Fruit fly (Drosophila melanogaster) whole organism, embryonic: ENCODE results near the gene CG8112.

Experiments
- Ada2b ChIP-seq: fragments of 200-800 bp; sonication (Bioruptor generic); IDR thresholded peaks from 2 replicates; pipeline ENCODE4 v1.3.6; 2022; ENCODE audit warnings: missing biosample characterization, missing genetic modification characterization
- BtbVII ChIP-seq: fragments of 200-800 bp; sonication (Bioruptor generic); optimal IDR thresholded peaks from 3 replicates; lab custom pipeline; 2017; ENCODE audit warnings: missing biosample characterization, mild to moderate bottlenecking, missing genetic modification characterization
- C15 ChIP-seq: fragments of 200-800 bp; sonication (Bioruptor generic); IDR thresholded peaks from 3 replicates; pipeline ENCODE4 v1.3.6; 2022; ENCODE audit warnings: missing biosample characterization, missing genetic modification characterization
- CG11093 ChIP-seq: fragments of 200-800 bp; sonication (Bioruptor generic); IDR thresholded peaks from 3 replicates; pipeline ENCODE4 v1.3.6; 2022; ENCODE audit warnings: missing biosample characterization, missing genetic modification characterization
- CG12236 ChIP-seq: fragments of 200-800 bp; sonication (Bioruptor generic); optimal IDR thresholded peaks from 2 replicates; lab custom pipeline; 2016; ENCODE audit warnings: missing biosample characterization, missing genetic modification characterization
- CG13123 ChIP-seq: fragments of 200-800 bp; sonication (Bioruptor generic); optimal IDR thresholded peaks from 2 replicates; lab custom pipeline; 2016; ENCODE audit warnings: missing biosample characterization, missing genetic modification characterization
- CG13287 ChIP-seq: fragments of 200-800 bp; sonication (Bioruptor generic); IDR thresholded peaks from 2 replicates; pipeline ENCODE4 v1.3.6; 2022; ENCODE audit warnings: missing biosample characterization, missing genetic modification characterization; ENCODE audit not compliant: partially characterized antibody
- CG15269 ChIP-seq: fragments of 200-800 bp; sonication (Bioruptor generic); optimal IDR thresholded peaks from 2 replicates; lab custom pipeline; 2018; ENCODE audit warnings: missing biosample characterization, mild to moderate bottlenecking, missing genetic modification characterization, moderate library complexity
- CG15514 ChIP-seq: fragments of 200-800 bp; sonication (Bioruptor generic); optimal IDR thresholded peaks from 3 replicates; lab custom pipeline; 2017; ENCODE audit warnings: missing biosample characterization, missing genetic modification characterization, mild to moderate bottlenecking, moderate library complexity, missing genetic modification reagents
- CG17359 ChIP-seq: fragments of 200-800 bp; sonication (Bioruptor generic); optimal IDR thresholded peaks from 3 replicates; lab custom pipeline; 2018; ENCODE audit warnings: missing biosample characterization, mild to moderate bottlenecking, missing genetic modification characterization, moderate library complexity
- CG17612 ChIP-seq: fragments of 200-800 bp; sonication (Bioruptor generic); IDR thresholded peaks from 2 replicates; pipeline ENCODE4 v1.3.6; 2022; ENCODE audit warnings: missing biosample characterization, missing genetic modification characterization
- CG17802 ChIP-seq: fragments of 200-800 bp; sonication (Bioruptor generic); optimal IDR thresholded peaks from 2 replicates; lab custom pipeline; 2018; ENCODE audit warnings: missing biosample characterization, mild to moderate bottlenecking, missing genetic modification characterization, moderate library complexity
- CG17829 ChIP-seq: fragments of 200-800 bp; optimal IDR thresholded peaks from 2 replicates; lab custom pipeline; 2019; ENCODE audit warnings: missing biosample characterization, mild to moderate bottlenecking, missing genetic modification characterization, moderate library complexity
- CG18476 ChIP-seq: fragments of 200-800 bp; sonication (Bioruptor generic); optimal IDR thresholded peaks from 2 replicates; lab custom pipeline; 2016; ENCODE audit warnings: missing biosample characterization, mild to moderate bottlenecking, missing genetic modification characterization
- CG2129 ChIP-seq: fragments of 200-800 bp; sonication (Bioruptor generic); IDR thresholded peaks from 2 replicates; pipeline ENCODE4 v1.3.6; 2022; ENCODE audit warnings: missing biosample characterization, missing genetic modification characterization; ENCODE audit not compliant: partially characterized antibody
- CG30020 ChIP-seq: fragments of 200-800 bp; optimal IDR thresholded peaks from 2 replicates; lab custom pipeline; 2019; ENCODE audit warnings: missing biosample characterization, mild to moderate bottlenecking, missing genetic modification characterization, moderate library complexity
- CG32532 ChIP-seq: fragments of 200-800 bp; sonication (Bioruptor generic); IDR thresholded peaks from 2 replicates; pipeline ENCODE4 v1.3.6; 2022; ENCODE audit warnings: missing biosample characterization, missing genetic modification characterization
- CG3847 ChIP-seq: fragments of 200-800 bp; sonication (Bioruptor generic); IDR thresholded peaks from 2 replicates; pipeline ENCODE4 v1.3.6; 2022; ENCODE audit warnings: missing biosample characterization, missing genetic modification characterization
- CG7357 ChIP-seq: fragments of 200-800 bp; sonication (Bioruptor generic); IDR thresholded peaks from 3 replicates; pipeline ENCODE4 v1.3.6; 2022; ENCODE audit warnings: missing biosample characterization, missing genetic modification characterization
- CG7372 ChIP-seq: fragments of 200-800 bp; sonication (Bioruptor generic); IDR thresholded peaks from 2 replicates; pipeline ENCODE4 v1.3.6; 2022; ENCODE audit warnings: missing biosample characterization, missing genetic modification characterization
- CG8089 ChIP-seq: fragments of 200-800 bp; sonication (Bioruptor generic); optimal IDR thresholded peaks from 3 replicates; lab custom pipeline; 2016; ENCODE audit warnings: missing biosample characterization, missing genetic modification characterization
- CG8359 ChIP-seq: fragments of 200-800 bp; sonication (Bioruptor generic); optimal IDR thresholded peaks from 2 replicates; lab custom pipeline; 2017; ENCODE audit warnings: missing biosample characterization, mild to moderate bottlenecking, missing genetic modification characterization, borderline replicate concordance
- Dad ChIP-seq: fragments of 200-800 bp; sonication (Bioruptor generic); optimal IDR thresholded peaks from 3 replicates; lab custom pipeline; 2016; ENCODE audit warnings: missing biosample characterization, missing genetic modification characterization
- Deaf1 ChIP-seq: fragments of 200-800 bp; optimal IDR thresholded peaks from 3 replicates; lab custom pipeline; 2019; ENCODE audit warnings: missing biosample characterization, mild to moderate bottlenecking, missing genetic modification characterization, moderate library complexity
- Dfd ChIP-seq, 2 experiments: fragments of >200 bp; optimal IDR thresholded peaks; 2 replicates each; lab custom pipeline; 2017; ENCODE audit warnings: missing biosample characterization in 2 of 2, missing genetic modification characterization in 2 of 2
- Eip74EF ChIP-seq, 2 experiments: fragments of 200-800 bp in 1 of 2; fragments of >200 bp in 1 of 2; sonication (Bioruptor generic) in 1 of 2; optimal IDR thresholded peaks; 2 replicates each; lab custom pipeline; 2017 to 2019; ENCODE audit warnings: missing biosample characterization in 2 of 2, missing genetic modification characterization in 2 of 2, mild to moderate bottlenecking in 1 of 2, moderate library complexity in 1 of 2
- HLH3B ChIP-seq: fragments of 200-800 bp; sonication (Bioruptor generic); IDR thresholded peaks from 2 replicates; pipeline ENCODE4 v1.3.6; 2022; ENCODE audit warnings: missing biosample characterization, missing genetic modification characterization
- HmgZ ChIP-seq: fragments of 200-800 bp; sonication (Bioruptor generic); optimal IDR thresholded peaks from 2 replicates; lab custom pipeline; 2018; ENCODE audit warnings: missing biosample characterization, mild to moderate bottlenecking, missing genetic modification characterization
- Hr3 ChIP-seq: fragments of 200-800 bp; sonication (Bioruptor generic); optimal IDR thresholded peaks from 3 replicates; lab custom pipeline; 2016; ENCODE audit warnings: missing biosample characterization, missing genetic modification characterization
- NK7.1 ChIP-seq: fragments of 200-800 bp; sonication (Bioruptor generic); optimal IDR thresholded peaks from 3 replicates; lab custom pipeline; 2016; ENCODE audit warnings: missing biosample characterization, missing genetic modification characterization
- Neu2 ChIP-seq: fragments of 200-800 bp; sonication (Bioruptor generic); optimal IDR thresholded peaks from 3 replicates; lab custom pipeline; 2016; ENCODE audit warnings: missing biosample characterization, missing genetic modification characterization, borderline replicate concordance
- Nf-YA ChIP-seq: fragments of 200-800 bp; sonication (Bioruptor generic); IDR thresholded peaks from 2 replicates; pipeline ENCODE4 v1.3.6; 2022; ENCODE audit warnings: missing biosample characterization, missing genetic modification characterization
- Stat92E ChIP-seq, 3 experiments: fragments of >200 bp in 2 of 3; fragments of 200-800 bp in 1 of 3; sonication (Bioruptor generic) in 1 of 3; optimal IDR thresholded peaks; 2 replicates each; lab custom pipeline; 2017 to 2019; ENCODE audit warnings: missing biosample characterization in 3 of 3, missing genetic modification characterization in 3 of 3, mild to moderate bottlenecking in 1 of 3, moderate library complexity in 1 of 3
- Tbp ChIP-seq: fragments of >200 bp; optimal IDR thresholded peaks from 2 replicates; lab custom pipeline; 2018; ENCODE audit warnings: missing biosample characterization, missing genetic modification characterization
- ac ChIP-seq: fragments of 200-800 bp; sonication (Bioruptor generic); optimal IDR thresholded peaks from 3 replicates; lab custom pipeline; 2017; ENCODE audit warnings: missing biosample characterization, mild to moderate bottlenecking, missing genetic modification characterization
- amos ChIP-seq: fragments of 200-800 bp; sonication (Bioruptor generic); IDR thresholded peaks from 2 replicates; pipeline ENCODE4 v1.3.6; 2022; ENCODE audit warnings: missing biosample characterization, missing genetic modification characterization; ENCODE audit not compliant: partially characterized antibody
- chinmo ChIP-seq: fragments of 200-800 bp; sonication (Bioruptor generic); IDR thresholded peaks from 4 replicates; pipeline ENCODE4 v1.3.6; 2022; ENCODE audit warnings: missing biosample characterization, missing genetic modification characterization; ENCODE audit not compliant: partially characterized antibody
- croc ChIP-seq: fragments of 200-800 bp; sonication (Bioruptor generic); conservative IDR thresholded peaks from 3 replicates; pipeline ENCODE4 v1.3.6; 2022; ENCODE audit warnings: missing biosample characterization, missing genetic modification characterization
- disco-r ChIP-seq: fragments of 200-800 bp; sonication (Bioruptor generic); optimal IDR thresholded peaks from 2 replicates; lab custom pipeline; 2016; ENCODE audit warnings: missing biosample characterization, missing genetic modification characterization
- eve ChIP-seq, 2 experiments: fragments of >200 bp; optimal IDR thresholded peaks; 2 replicates each; lab custom pipeline; 2017; ENCODE audit warnings: missing biosample characterization in 2 of 2, missing genetic modification characterization in 2 of 2
- fd64A ChIP-seq: fragments of 200-800 bp; sonication (Bioruptor generic); optimal IDR thresholded peaks from 3 replicates; lab custom pipeline; 2018; ENCODE audit warnings: missing biosample characterization, mild to moderate bottlenecking, missing genetic modification characterization
- grn ChIP-seq: fragments of 200-800 bp; sonication (Bioruptor generic); optimal IDR thresholded peaks from 3 replicates; lab custom pipeline; 2017; ENCODE audit warnings: missing biosample characterization, missing genetic modification characterization
- h ChIP-seq: fragments of >200 bp; optimal IDR thresholded peaks from 2 replicates; lab custom pipeline; 2017
- otp ChIP-seq: fragments of 200-800 bp; sonication (Bioruptor generic); IDR thresholded peaks from 3 replicates; pipeline ENCODE4, ENCODE4 v1.3.6; 2022; ENCODE audit warnings: missing biosample characterization, missing genetic modification characterization
- pho ChIP-seq: fragments of 200-800 bp; sonication (Bioruptor generic); optimal IDR thresholded peaks from 2 replicates; lab custom pipeline; 2016; ENCODE audit warnings: missing biosample characterization, missing genetic modification characterization
- pzg ChIP-seq: fragments of 200-800 bp; sonication (Bioruptor generic); optimal IDR thresholded peaks from 3 replicates; lab custom pipeline; 2018; ENCODE audit warnings: missing biosample characterization, mild to moderate bottlenecking, missing genetic modification characterization, moderate library complexity
- sd ChIP-seq: fragments of 200-800 bp; sonication (Bioruptor generic); optimal IDR thresholded peaks from 3 replicates; lab custom pipeline; 2018; ENCODE audit warnings: missing biosample characterization, mild to moderate bottlenecking, missing genetic modification characterization, moderate library complexity
- slou ChIP-seq: fragments of 200-800 bp; sonication (Bioruptor generic); optimal IDR thresholded peaks from 3 replicates; lab custom pipeline; 2016; ENCODE audit warnings: missing biosample characterization, missing genetic modification characterization
- wek ChIP-seq: fragments of 200-800 bp; sonication (Bioruptor generic); optimal IDR thresholded peaks from 3 replicates; lab custom pipeline; 2018; ENCODE audit warnings: missing biosample characterization, mild to moderate bottlenecking, missing genetic modification characterization, moderate library complexity
- z ChIP-seq: fragments of 200-800 bp; sonication (Bioruptor generic); IDR thresholded peaks from 3 replicates; pipeline ENCODE4 v1.3.6; 2022; ENCODE audit warnings: missing biosample characterization, missing genetic modification characterization

CG8112 gene

dm6 chr3R:8740118-8740517 is 27.4 kb downstream of the CG8112 start:
- TF ChIP-seq amos (GFP tag; lab: Robert Waterston, UW) = no peak
- peak; percentile 96 for TF ChIP-seq CG17829 (tag; lab: Kevin White, UChicago)
- TF ChIP-seq CG8089 = no peak
- peak; percentile 37 for TF ChIP-seq sd (tag; lab: Kevin White, UChicago)
- TF ChIP-seq HmgZ = no peak
- no peak for TF ChIP-seq disco-r (GFP tag; lab: Kevin White, UChicago)
- 0 out of 4 replicates have a peak, but pooled peaks have one; percentile 10 for TF ChIP-seq chinmo
- TF ChIP-seq CG15269 (tag; lab: Kevin White, UChicago) = no peak
- TF ChIP-seq otp = no peak
- no peak for TF ChIP-seq Neu2 (GFP tag; lab: Kevin White, UChicago)

- TF ChIP-seq amos (GFP tag; lab: Robert Waterston, UW) = no peak
- no peak for TF ChIP-seq CG2129 (GFP tag; lab: Robert Waterston, UW)
- no peak for TF ChIP-seq ac (GFP tag; lab: Kevin White, UChicago)
- TF ChIP-seq CG12236 = no peak
- TF ChIP-seq h (lab: Kevin White, UChicago) = no peak
- TF ChIP-seq wek (GFP tag; lab: Kevin White, UChicago) = no peak
- no peak for TF ChIP-seq Nf-YA (GFP tag; lab: Robert Waterston, UW)
- TF ChIP-seq CG13287 = no peak
- TF ChIP-seq croc = no peak
- TF ChIP-seq CG11093 = no peak
- TF ChIP-seq Tbp (GFP tag; lab: Kevin White, UChicago) = no peak
- TF ChIP-seq NK7.1 (GFP tag; lab: Kevin White, UChicago) = no peak
- TF ChIP-seq Deaf1 (tag; lab: Kevin White, UChicago) = no peak
- TF ChIP-seq CG17359 (tag; lab: Kevin White, UChicago) = no peak
- peak; percentile 66 for TF ChIP-seq sd (tag; lab: Kevin White, UChicago)
- TF ChIP-seq chinmo = 0 out of 4 replicates have a peak, but pooled peaks have one; percentile 32
- TF ChIP-seq CG17612 (GFP tag; lab: Robert Waterston, UW) = no peak
- no peak for TF ChIP-seq slou (GFP tag; lab: Kevin White, UChicago)
- no peak for TF ChIP-seq pho (GFP tag; lab: Kevin White, UChicago)
- no peak for TF ChIP-seq eve (GFP tag; optimal IDR thresholded peaks at IDR 0.05; lab: Kevin White, UChicago)
- TF ChIP-seq Dfd (GFP tag; optimal IDR thresholded peaks at IDR 0.05; lab: Kevin White, UChicago) = no peak
- TF ChIP-seq HLH3B = no peak
- TF ChIP-seq pzg = no peak
- no peak for TF ChIP-seq CG30020 (tag; lab: Kevin White, UChicago)
- peak; percentile 32 for TF ChIP-seq BtbVII
- TF ChIP-seq Dad (GFP tag; lab: Kevin White, UChicago) = no peak
- TF ChIP-seq CG3847 (GFP tag; lab: Robert Waterston, UW) = no peak
- TF ChIP-seq Stat92E (GFP tag; optimal IDR thresholded peaks at IDR 0.05; lab: Kevin White, UChicago) = no peak
- no peak for TF ChIP-seq CG8359
- no peak for TF ChIP-seq CG13123 (GFP tag; lab: Kevin White, UChicago)
- TF ChIP-seq C15 = no peak
- no peak for TF ChIP-seq CG17802 (tag; lab: Kevin White, UChicago)
- peak; percentile 42 for TF ChIP-seq fd64A (GFP tag; lab: Kevin White, UChicago)
- TF ChIP-seq Hr3 (GFP tag; lab: Kevin White, UChicago) = no peak
- peak; percentile 7 for TF ChIP-seq grn (GFP tag; lab: Kevin White, UChicago)
- TF ChIP-seq CG15514 = no peak
- TF ChIP-seq z (GFP tag; lab: Robert Waterston, UW) = no peak
- no peak for TF ChIP-seq CG7357 (GFP tag; lab: Robert Waterston, UW)
- no peak for TF ChIP-seq CG7372 (GFP tag; lab: Robert Waterston, UW)
- peak in 1 of 2 experiments; percentile 46 for TF ChIP-seq Eip74EF (GFP tag; optimal IDR thresholded peaks at IDR 0.05; lab: Kevin White, UChicago)
- no peak for TF ChIP-seq Ada2b (GFP tag; lab: Robert Waterston, UW)
- TF ChIP-seq CG32532 (GFP tag; lab: Robert Waterston, UW) = no peak
- no peak for TF ChIP-seq CG18476
These were observed 28.5 kb downstream of the CG8112 start for dm6 chr3R:8741248-8741647.
